Worm (Caenorhabditis elegans): ENCODE data around the gene C42D8.1.
A peak's percentile ranks its signal among the peaks of the same experiment; 100 is the strongest.

ce11 chrX:5140177-5140576, 30.9 kb downstream of the C42D8.1 start:
- TF ChIP-seq dao-5 (tag; optimal IDR thresholded peaks at IDR 0.05), result no peak
- peak; percentile 45 for TF ChIP-seq him-1 (tag; optimal IDR thresholded peaks at IDR 0.05)
- no peak for TF ChIP-seq W03F9.2 (tag; optimal IDR thresholded peaks at IDR 0.05)
